Fruit fly (Drosophila melanogaster): Measurements from ENCODE around the gene Osi6.

DNA sequence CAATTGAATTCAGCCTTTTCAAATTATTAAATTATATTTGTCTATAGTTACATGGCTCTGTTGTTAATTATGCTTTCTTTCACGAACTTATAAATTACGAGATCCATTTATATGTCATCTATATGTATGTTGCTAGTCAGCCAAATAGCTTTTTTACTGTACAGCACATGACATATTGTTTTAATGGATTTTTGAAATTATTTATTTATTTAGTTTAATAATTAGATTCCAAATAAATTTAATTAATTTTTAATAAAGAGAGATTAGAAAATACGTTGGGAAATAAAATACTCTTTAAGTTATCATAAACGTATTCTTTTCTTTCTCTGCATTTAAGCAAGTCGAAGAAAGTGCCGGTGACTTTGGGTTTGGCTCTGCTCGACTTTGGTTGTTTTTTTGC, 6.8 kb downstream of the Osi6 start:
- TF ChIP-seq kay (GFP tag; ENCODE audit: borderline replicate concordance), result no peak
- TF ChIP-seq CG7045 (GFP tag; optimal IDR thresholded peaks at IDR 0.05), result no peak
- TF ChIP-seq Mnt (GFP tag; optimal IDR thresholded peaks at IDR 0.05), result no peak
- no peak for TF ChIP-seq pad (GFP tag; optimal IDR thresholded peaks at IDR 0.05)
- TF ChIP-seq cnc (optimal IDR thresholded peaks at IDR 0.05), result no peak
- TF ChIP-seq CG33017 (tag; optimal IDR thresholded peaks at IDR 0.05), result no peak
- no peak for TF ChIP-seq CG7101 (tag; optimal IDR thresholded peaks at IDR 0.05)
- TF ChIP-seq toe (GFP tag; optimal IDR thresholded peaks at IDR 0.05), result no peak

Measured in whole organism, adult.